Worm (Caenorhabditis elegans): Measurements from ENCODE around the gene hyl-1.

DNA sequence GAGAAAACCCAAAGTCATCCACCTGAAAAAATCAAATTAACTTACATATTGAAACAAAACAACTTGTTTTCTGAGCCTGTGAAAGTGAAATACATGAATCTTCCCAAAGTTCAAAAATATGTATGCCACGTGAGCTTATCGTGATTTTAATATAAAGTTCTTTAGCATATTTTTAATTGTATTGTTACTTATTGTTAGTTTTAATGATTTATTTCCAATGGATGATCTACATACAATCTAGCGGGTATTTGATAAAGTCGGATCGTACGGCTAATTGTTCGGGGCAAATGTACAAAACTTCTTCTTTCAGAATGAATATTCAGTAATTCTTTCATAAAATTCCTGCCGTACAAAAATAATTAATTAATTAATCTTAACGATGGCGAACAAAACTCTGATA is 31.3 kb downstream of the hyl-1 start, which contains the start of gene Y59H11AM.4:
- TF ChIP-seq nhr-25 (tag; optimal IDR thresholded peaks at IDR 0.05) (no peak), jun-1 (tag; optimal IDR thresholded peaks at IDR 0.05) (no peak), sea-2 (GFP tag; optimal IDR thresholded peaks at IDR 0.05) (no peak), egl-27 (tag; optimal IDR thresholded peaks at IDR 0.05) (no peak), daf-12 (tag; optimal IDR thresholded peaks at IDR 0.05) (no peak), pha-4 (tag; optimal IDR thresholded peaks at IDR 0.05) (no peak), nhr-77 (tag; optimal IDR thresholded peaks at IDR 0.05) (no peak), skn-1 (tag; optimal IDR thresholded peaks at IDR 0.05) (no peak), nhr-11 (tag; optimal IDR thresholded peaks at IDR 0.05) (no peak), mdl-1 (tag; optimal IDR thresholded peaks at IDR 0.05) (no peak), nhr-12 (tag; optimal IDR thresholded peaks at IDR 0.05) (no peak), pqm-1 (tag; optimal IDR thresholded peaks at IDR 0.05) (no peak), aly-2 (tag; optimal IDR thresholded peaks at IDR 0.05) (no peak), nhr-23 (tag; optimal IDR thresholded peaks at IDR 0.05) (no peak)
